Worm (Caenorhabditis elegans) whole organism, L3 larva: ENCODE results near the gene flh-2.

ENCODE experiments used
- R02D3.7 ChIP-seq: fragments of 150-350 bp; optimal IDR thresholded peaks from 2 replicates; lab custom pipeline; 2014; ENCODE audit warnings: missing biosample characterization, missing genetic modification characterization
- ZK546.5 ChIP-seq: sonication (generic microtip); optimal IDR thresholded peaks from 2 replicates; lab custom pipeline; 2017; ENCODE audit warnings: missing biosample characterization, missing genetic modification characterization
- aly-2 ChIP-seq: fragments of 150-350 bp; optimal IDR thresholded peaks from 2 replicates; lab custom pipeline; 2014; ENCODE audit warnings: missing biosample characterization, missing genetic modification characterization
- ama-1 ChIP-seq: fragments of 150-350 bp; optimal IDR thresholded peaks from 2 replicates; lab custom pipeline; 2018
- ceh-16 ChIP-seq: sonication (generic microtip); optimal IDR thresholded peaks from 2 replicates; lab custom pipeline; 2017; ENCODE audit warnings: missing biosample characterization, missing genetic modification characterization
- ceh-28 ChIP-seq: fragments of 150-350 bp; optimal IDR thresholded peaks from 2 replicates; lab custom pipeline; 2014; ENCODE audit warnings: missing biosample characterization, missing genetic modification reagents, missing genetic modification characterization
- ceh-82 ChIP-seq: fragments of 150-350 bp; optimal IDR thresholded peaks from 2 replicates; lab custom pipeline; 2014; ENCODE audit warnings: missing biosample characterization, missing genetic modification characterization
- ceh-9 ChIP-seq: sonication (generic microtip); optimal IDR thresholded peaks from 2 replicates; lab custom pipeline; 2018; ENCODE audit warnings: missing biosample characterization, missing genetic modification characterization
- daf-12 ChIP-seq: fragments of 150-350 bp; optimal IDR thresholded peaks from 2 replicates; lab custom pipeline; 2014; ENCODE audit warnings: missing biosample characterization, missing genetic modification reagents, missing genetic modification characterization
- egl-27 ChIP-seq: sonication (generic microtip); optimal IDR thresholded peaks from 4 replicates; lab custom pipeline; 2017; ENCODE audit warnings: missing biosample characterization, missing genetic modification reagents, missing genetic modification characterization
- egl-5 ChIP-seq: fragments of 150-350 bp; optimal IDR thresholded peaks from 2 replicates; lab custom pipeline; 2017; ENCODE audit warnings: missing biosample characterization, missing genetic modification reagents, missing genetic modification characterization, inconsistent platforms
- elt-1 ChIP-seq: fragments of 150-350 bp; optimal IDR thresholded peaks from 2 replicates; lab custom pipeline; 2014; ENCODE audit warnings: missing biosample characterization, missing genetic modification characterization
- elt-2 ChIP-seq: sonication (generic microtip); optimal IDR thresholded peaks from 2 replicates; lab custom pipeline; 2016; ENCODE audit warnings: missing genetic modification reagents, mild to moderate bottlenecking, missing genetic modification characterization, missing compliant biosample characterization
- elt-3 ChIP-seq, 3 experiments: fragments of 150-350 bp in 1 of 3; sonication (generic microtip) in 2 of 3; optimal IDR thresholded peaks; 2 replicates in 2 of 3; 4 replicates in 1 of 3; lab custom pipeline; 2014 to 2017; ENCODE audit warnings: missing biosample characterization in 3 of 3, missing genetic modification characterization in 3 of 3
- eor-1 ChIP-seq, 2 experiments: fragments of 150-350 bp; optimal IDR thresholded peaks; 2 replicates each; lab custom pipeline; 2014 to 2018; ENCODE audit warnings: missing biosample characterization in 2 of 2, missing genetic modification characterization in 2 of 2
- fkh-2 ChIP-seq: fragments of 150-350 bp; optimal IDR thresholded peaks from 2 replicates; lab custom pipeline; 2014; ENCODE audit warnings: missing biosample characterization, missing genetic modification reagents, missing genetic modification characterization
- fos-1 ChIP-seq: fragments of 150-350 bp; optimal IDR thresholded peaks from 2 replicates; lab custom pipeline; 2014; ENCODE audit warnings: missing biosample characterization, missing genetic modification characterization
- hmg-11 ChIP-seq: sonication (generic microtip); optimal IDR thresholded peaks from 2 replicates; lab custom pipeline; 2016; ENCODE audit warnings: missing genetic modification characterization, missing compliant biosample characterization
- jun-1 ChIP-seq: fragments of 150-350 bp; optimal IDR thresholded peaks from 2 replicates; lab custom pipeline; 2014; ENCODE audit warnings: missing biosample characterization, missing genetic modification reagents, missing genetic modification characterization
- lin-15B ChIP-seq: fragments of 150-350 bp; optimal IDR thresholded peaks from 2 replicates; lab custom pipeline; 2014; ENCODE audit warnings: missing biosample characterization, missing genetic modification characterization
- lin-39 ChIP-seq: fragments of 150-350 bp; optimal IDR thresholded peaks from 2 replicates; lab custom pipeline; 2018; ENCODE audit warnings: missing biosample characterization, missing genetic modification reagents, missing genetic modification characterization
- lsy-12 ChIP-seq: sonication (generic microtip); optimal IDR thresholded peaks from 2 replicates; lab custom pipeline; 2016; ENCODE audit warnings: mild to moderate bottlenecking, missing genetic modification characterization, missing compliant biosample characterization
- mdl-1 ChIP-seq: fragments of 150-350 bp; optimal IDR thresholded peaks from 2 replicates; lab custom pipeline; 2014; ENCODE audit warnings: missing biosample characterization, missing genetic modification characterization
- mml-1 ChIP-seq: fragments of 150-350 bp; sonication (generic microtip); optimal IDR thresholded peaks from 3 replicates; lab custom pipeline; 2014; ENCODE audit warnings: missing biosample characterization, missing genetic modification characterization
- nfya-1 ChIP-seq: sonication (generic microtip); optimal IDR thresholded peaks from 2 replicates; lab custom pipeline; 2017; ENCODE audit warnings: missing genetic modification characterization, mild to moderate bottlenecking, missing compliant biosample characterization, antibody characterized with exemption, moderate library complexity; ENCODE audit not compliant: insufficient read depth
- nhr-11 ChIP-seq: fragments of 150-350 bp; optimal IDR thresholded peaks from 2 replicates; lab custom pipeline; 2014; ENCODE audit warnings: missing biosample characterization, missing genetic modification characterization
- nhr-23 ChIP-seq: fragments of 150-350 bp; optimal IDR thresholded peaks from 2 replicates; lab custom pipeline; 2014; ENCODE audit warnings: missing biosample characterization, missing genetic modification reagents, missing genetic modification characterization
- nhr-237 ChIP-seq: fragments of 150-350 bp; optimal IDR thresholded peaks from 2 replicates; lab custom pipeline; 2014; ENCODE audit warnings: missing biosample characterization, missing genetic modification characterization
- nhr-25 ChIP-seq: sonication (generic microtip); optimal IDR thresholded peaks from 2 replicates; lab custom pipeline; 2017; ENCODE audit warnings: missing biosample characterization, missing genetic modification characterization
- nhr-43 ChIP-seq: sonication (generic microtip); optimal IDR thresholded peaks from 2 replicates; lab custom pipeline; 2016; ENCODE audit warnings: mild to moderate bottlenecking, missing genetic modification characterization, missing compliant biosample characterization; ENCODE audit not compliant: poor library complexity, severe bottlenecking
- nhr-67 ChIP-seq: fragments of 150-350 bp; optimal IDR thresholded peaks from 2 replicates; lab custom pipeline; 2014; ENCODE audit warnings: missing biosample characterization, missing genetic modification characterization
- nhr-76 ChIP-seq: fragments of 150-350 bp; sonication (generic microtip); optimal IDR thresholded peaks from 5 replicates; lab custom pipeline; 2014; ENCODE audit warnings: missing biosample characterization, missing genetic modification characterization
- nhr-77 ChIP-seq: fragments of 150-350 bp; optimal IDR thresholded peaks from 2 replicates; lab custom pipeline; 2014; ENCODE audit warnings: missing biosample characterization, missing genetic modification characterization
- pha-4 ChIP-seq: fragments of 150-350 bp; optimal IDR thresholded peaks from 2 replicates; lab custom pipeline; 2014; ENCODE audit warnings: missing biosample characterization, missing genetic modification reagents, missing genetic modification characterization
- pqm-1 ChIP-seq: fragments of 150-350 bp; optimal IDR thresholded peaks from 2 replicates; lab custom pipeline; 2017; ENCODE audit warnings: missing biosample characterization, missing genetic modification characterization, inconsistent platforms
- sea-2 ChIP-seq: fragments of 150-350 bp; sonication (generic microtip); optimal IDR thresholded peaks from 4 replicates; lab custom pipeline; 2014; ENCODE audit warnings: missing biosample characterization, missing genetic modification reagents, missing genetic modification characterization
- skn-1 ChIP-seq: fragments of 150-350 bp; optimal IDR thresholded peaks from 2 replicates; lab custom pipeline; 2014; ENCODE audit warnings: missing biosample characterization, missing genetic modification characterization
- snpc-4 ChIP-seq: fragments of 150-350 bp; optimal IDR thresholded peaks from 2 replicates; lab custom pipeline; 2014; ENCODE audit warnings: missing biosample characterization, missing genetic modification characterization
- tbx-2 ChIP-seq: sonication (generic microtip); optimal IDR thresholded peaks from 2 replicates; lab custom pipeline; 2016; ENCODE audit warnings: mild to moderate bottlenecking, missing genetic modification characterization, missing compliant biosample characterization
- unc-39 ChIP-seq: sonication (generic microtip); optimal IDR thresholded peaks from 4 replicates; lab custom pipeline; 2017; ENCODE audit warnings: missing biosample characterization, missing genetic modification characterization
- unc-62 ChIP-seq: fragments of 150-350 bp; sonication (generic microtip); optimal IDR thresholded peaks from 4 replicates; lab custom pipeline; 2014; ENCODE audit warnings: missing biosample characterization, missing genetic modification reagents, missing genetic modification characterization
- zag-1 ChIP-seq: fragments of 150-350 bp; optimal IDR thresholded peaks from 2 replicates; lab custom pipeline; 2014; ENCODE audit warnings: missing biosample characterization, missing genetic modification characterization
- ztf-11 ChIP-seq: fragments of 150-350 bp; optimal IDR thresholded peaks from 2 replicates; lab custom pipeline; 2014; ENCODE audit warnings: missing biosample characterization, missing genetic modification characterization

Gene flh-2

DNA sequence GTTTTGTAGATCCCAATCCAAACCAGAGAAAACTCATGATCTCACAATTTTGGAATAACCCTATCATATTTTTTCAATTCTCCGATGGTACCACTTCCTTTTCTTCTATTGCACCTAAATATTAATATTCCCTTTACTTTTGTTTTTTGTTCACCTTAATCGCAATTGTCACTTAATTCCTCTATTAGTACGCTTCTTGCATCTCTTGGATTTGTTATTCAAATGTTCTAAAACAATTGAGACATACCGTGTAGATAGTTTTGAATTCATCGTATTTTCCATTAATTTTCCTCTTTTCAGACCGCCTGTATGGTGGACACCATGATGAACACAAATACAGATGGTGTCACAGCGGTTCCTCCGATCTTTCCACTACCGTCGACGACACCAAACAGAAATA, at the start of gene flh-2:
Gene flh-2 (plus strand): TSS at position 301 of the 400 bp plus-strand sequence.
- no peak for TF ChIP-seq aly-2
- no peak for TF ChIP-seq pha-4
- TF ChIP-seq, all 47 proteins: peak for 0

ce11 chrIII:4903784-4904183, 48.1 kb upstream of the flh-2 start, which contains the start of gene kbp-2:
kbp-2 (minus strand) TSS chrIII:4903884.
- TF ChIP-seq nfya-1: no peak
- no peak for TF ChIP-seq ama-1 (lab: Kevin White, UChicago)
- no peak for TF ChIP-seq egl-5 (tag; lab: Kevin White, UChicago)
- TF ChIP-seq ceh-16 (tag; lab: Kevin White, UChicago): no peak
- TF ChIP-seq sea-2 (GFP tag; lab: Kevin White, UChicago): no peak
- TF ChIP-seq ceh-28 (tag; lab: Kevin White, UChicago): no peak
- no peak for TF ChIP-seq elt-3 (tag; optimal IDR thresholded peaks at IDR 0.05; lab: Kevin White, UChicago)
- no peak for TF ChIP-seq mml-1 (tag; lab: Kevin White, UChicago)
- TF ChIP-seq mdl-1 (tag; lab: Kevin White, UChicago): no peak
- TF ChIP-seq nhr-67 (tag; lab: Kevin White, UChicago): no peak
- TF ChIP-seq daf-12: no peak
- TF ChIP-seq elt-1 (tag; lab: Kevin White, UChicago): no peak
- no peak for TF ChIP-seq zag-1 (tag; lab: Kevin White, UChicago)
- TF ChIP-seq ztf-11 (tag; lab: Kevin White, UChicago): no peak
- TF ChIP-seq skn-1 (tag; lab: Kevin White, UChicago): no peak
- TF ChIP-seq R02D3.7: no peak
- no peak for TF ChIP-seq egl-27 (tag; lab: Kevin White, UChicago)
- no peak for TF ChIP-seq unc-39 (tag; lab: Kevin White, UChicago)

- TF ChIP-seq lin-15B (tag; lab: Kevin White, UChicago) (peak; percentile 42), nfya-1 (peak; percentile 52), pqm-1 (tag; lab: Kevin White, UChicago) (no peak), pha-4 (peak; percentile 14)
- TF ChIP-seq, all 47 proteins: peak for 3
These were observed 46.5 kb upstream of the flh-2 start, which contains the start of gene F26F4.8 for ce11 chrIII:4905405-4905804. F26F4.8 (minus strand) TSS chrIII:4905473.

DNA sequence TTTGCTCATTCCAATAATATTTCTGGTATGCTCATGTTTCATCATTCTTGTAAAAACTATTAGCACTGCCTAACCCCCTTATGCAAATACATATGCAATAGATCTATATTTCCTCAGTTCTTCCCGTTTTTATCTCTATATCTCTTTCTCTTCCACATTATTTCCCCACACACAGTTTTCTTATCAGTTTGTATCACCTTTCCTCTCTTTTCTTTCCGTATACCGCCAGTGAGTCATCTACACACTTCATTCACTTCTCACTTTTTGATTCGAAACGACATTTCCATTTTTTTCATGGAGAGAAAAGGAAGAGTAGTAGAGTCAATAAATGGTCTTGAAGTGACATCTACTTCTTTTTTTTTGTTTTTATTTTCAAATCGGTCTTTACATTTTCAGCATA, 45.6 kb upstream of the flh-2 start:
- TF ChIP-seq egl-27 (tag; lab: Kevin White, UChicago): no peak
- no peak for TF ChIP-seq nhr-76 (tag; lab: Kevin White, UChicago)
- TF ChIP-seq jun-1 (tag; lab: Kevin White, UChicago): peak; percentile 44
- no peak for TF ChIP-seq ztf-11 (tag; lab: Kevin White, UChicago)
- TF ChIP-seq unc-62: no peak
- TF ChIP-seq hmg-11 (tag; lab: Kevin White, UChicago): no peak
- TF ChIP-seq lsy-12 (tag; lab: Kevin White, UChicago): no peak
- TF ChIP-seq elt-3 (tag; optimal IDR thresholded peaks at IDR 0.05; lab: Kevin White, UChicago): peak in 1 of 3 experiments; percentile 40
- no peak for TF ChIP-seq sea-2 (GFP tag; lab: Kevin White, UChicago)
- no peak for TF ChIP-seq nfya-1
- TF ChIP-seq nhr-67 (tag; lab: Kevin White, UChicago): no peak
- TF ChIP-seq snpc-4: peak; percentile 26
- no peak for TF ChIP-seq egl-5 (tag; lab: Kevin White, UChicago)
- no peak for TF ChIP-seq tbx-2 (tag; lab: Kevin White, UChicago)
- no peak for TF ChIP-seq mml-1 (tag; lab: Kevin White, UChicago)
- no peak for TF ChIP-seq nhr-237
- TF ChIP-seq pqm-1 (tag; lab: Kevin White, UChicago): peak; percentile 2
- TF ChIP-seq fkh-2: no peak
- peak; percentile 24 for TF ChIP-seq pha-4
- TF ChIP-seq nhr-25 (tag; lab: Kevin White, UChicago): no peak
- TF ChIP-seq mdl-1 (tag; lab: Kevin White, UChicago): no peak
- no peak for TF ChIP-seq fos-1 (tag; lab: Kevin White, UChicago)
- TF ChIP-seq ama-1 (lab: Kevin White, UChicago): no peak
- no peak for TF ChIP-seq daf-12
- TF ChIP-seq ceh-16 (tag; lab: Kevin White, UChicago): no peak
- TF ChIP-seq ceh-28 (tag; lab: Kevin White, UChicago): no peak
- TF ChIP-seq elt-2: peak; percentile 64
- no peak for TF ChIP-seq elt-1 (tag; lab: Kevin White, UChicago)
- no peak for TF ChIP-seq nhr-23
- TF ChIP-seq ceh-82: no peak
- TF ChIP-seq ZK546.5 (tag; lab: Kevin White, UChicago): no peak
- TF ChIP-seq nhr-77 (tag; lab: Kevin White, UChicago): no peak
- TF ChIP-seq unc-39 (tag; lab: Kevin White, UChicago): no peak
- no peak for TF ChIP-seq lin-39 (tag; lab: Kevin White, UChicago)
- no peak for TF ChIP-seq nhr-11 (tag; lab: Kevin White, UChicago)
- TF ChIP-seq ceh-9 (tag; lab: Kevin White, UChicago): no peak
- TF ChIP-seq eor-1 (tag; optimal IDR thresholded peaks at IDR 0.05; lab: Kevin White, UChicago): no peak
- no peak for TF ChIP-seq nhr-43 (tag; lab: Kevin White, UChicago)
